Fruit fly (Drosophila melanogaster) whole organism, adult: ENCODE data around the gene CG7695.

ENCODE experiments used
- CG11617 ChIP-seq: fragments of 200-800 bp; sonication (Bioruptor generic); optimal IDR thresholded peaks from 2 replicates; lab custom pipeline; 2017; ENCODE audit warnings: mild to moderate bottlenecking, missing biosample characterization, missing genetic modification reagents, missing genetic modification characterization
- CG12768 ChIP-seq: fragments of 200-800 bp; sonication (Bioruptor generic); optimal IDR thresholded peaks from 2 replicates; lab custom pipeline; 2017; ENCODE audit warnings: missing biosample characterization, missing genetic modification characterization, mild to moderate bottlenecking, moderate library complexity, missing genetic modification reagents
- CG14711 ChIP-seq: fragments of 200-800 bp; sonication (Bioruptor generic); optimal IDR thresholded peaks from 2 replicates; lab custom pipeline; 2018; ENCODE audit warnings: missing biosample characterization, mild to moderate bottlenecking, missing genetic modification characterization, moderate library complexity
- CG1620 ChIP-seq: fragments of 200-800 bp; sonication (Bioruptor generic); optimal IDR thresholded peaks from 2 replicates; lab custom pipeline; 2016; ENCODE audit warnings: missing biosample characterization, missing genetic modification characterization
- CG33017 ChIP-seq: fragments of 200-800 bp; sonication (Bioruptor generic); optimal IDR thresholded peaks from 2 replicates; lab custom pipeline; 2018; ENCODE audit warnings: missing biosample characterization, mild to moderate bottlenecking, missing genetic modification characterization, moderate library complexity
- CG5204 ChIP-seq: fragments of 200-800 bp; sonication (Bioruptor generic); optimal IDR thresholded peaks from 2 replicates; lab custom pipeline; 2016; ENCODE audit warnings: missing biosample characterization, missing genetic modification characterization
- CG7045 ChIP-seq: fragments of 200-800 bp; sonication (Bioruptor generic); optimal IDR thresholded peaks from 2 replicates; lab custom pipeline; 2017; ENCODE audit warnings: missing biosample characterization, mild to moderate bottlenecking, missing genetic modification characterization
- CG7101 ChIP-seq: fragments of 200-800 bp; sonication (Bioruptor generic); optimal IDR thresholded peaks from 2 replicates; lab custom pipeline; 2018; ENCODE audit warnings: missing biosample characterization, mild to moderate bottlenecking, missing genetic modification characterization, moderate library complexity
- Clk ChIP-seq: fragments of 200-800 bp; sonication (Bioruptor generic); optimal IDR thresholded peaks from 2 replicates; lab custom pipeline; 2017; ENCODE audit warnings: missing biosample characterization, missing genetic modification characterization
- Crg-1 ChIP-seq: fragments of 200-800 bp; sonication (Bioruptor generic); optimal IDR thresholded peaks from 2 replicates; lab custom pipeline; 2016; ENCODE audit warnings: missing biosample characterization, missing genetic modification characterization
- Hr96 ChIP-seq: fragments of 200-800 bp; sonication (Bioruptor generic); optimal IDR thresholded peaks from 2 replicates; lab custom pipeline; 2016; ENCODE audit warnings: missing biosample characterization, missing genetic modification characterization
- Mnt ChIP-seq: fragments of 200-800 bp; sonication (Bioruptor generic); optimal IDR thresholded peaks from 2 replicates; lab custom pipeline; 2016; ENCODE audit warnings: missing biosample characterization, mild to moderate bottlenecking, missing genetic modification characterization
- bab1 ChIP-seq: fragments of 200-800 bp; sonication (Bioruptor generic); optimal IDR thresholded peaks from 3 replicates; lab custom pipeline; 2019; ENCODE audit warnings: missing biosample characterization, mild to moderate bottlenecking, missing genetic modification characterization, moderate library complexity
- cic ChIP-seq: fragments of 200-800 bp; sonication (Bioruptor generic); optimal IDR thresholded peaks from 2 replicates; lab custom pipeline; 2017; ENCODE audit warnings: missing biosample characterization, mild to moderate bottlenecking, missing genetic modification characterization, moderate library complexity
- cnc ChIP-seq, 2 experiments: fragments of >200 bp; optimal IDR thresholded peaks; 2 replicates each; lab custom pipeline; 2017
- kay ChIP-seq: fragments of 200-800 bp; sonication (Bioruptor generic); peaks from one replicate; lab custom pipeline; 2016; ENCODE audit warnings: missing biosample characterization, missing genetic modification characterization, borderline replicate concordance
- ovo ChIP-seq: fragments of 200-800 bp; sonication (Bioruptor generic); optimal IDR thresholded peaks from 2 replicates; lab custom pipeline; 2016; ENCODE audit warnings: missing biosample characterization, missing genetic modification characterization
- pad ChIP-seq: fragments of 200-800 bp; sonication (Bioruptor generic); optimal IDR thresholded peaks from 3 replicates; lab custom pipeline; 2017; ENCODE audit warnings: missing biosample characterization, missing genetic modification characterization, mild to moderate bottlenecking, moderate library complexity, missing genetic modification reagents
- tj ChIP-seq: fragments of 200-800 bp; sonication (Bioruptor generic); optimal IDR thresholded peaks from 3 replicates; lab custom pipeline; 2017; ENCODE audit warnings: missing biosample characterization, mild to moderate bottlenecking, missing genetic modification characterization, moderate library complexity
- toe ChIP-seq: fragments of 200-800 bp; sonication (Bioruptor generic); optimal IDR thresholded peaks from 2 replicates; lab custom pipeline; 2016; ENCODE audit warnings: missing biosample characterization, missing genetic modification characterization

CG7695 gene

dm6 chr3R:18617411-18617810, at the start of gene CG7695:
TSS of gene CG7695 (minus strand) at chr3R:18617511.
- TF ChIP-seq kay (GFP tag; lab: Kevin White, UChicago) (no peak), CG1620 (GFP tag; lab: Kevin White, UChicago) (no peak), cnc (optimal IDR thresholded peaks at IDR 0.05; lab: Kevin White, UChicago) (no peak), CG7045 (GFP tag; lab: Kevin White, UChicago) (no peak), Crg-1 (GFP tag; lab: Kevin White, UChicago) (no peak), cic (GFP tag; lab: Kevin White, UChicago) (no peak), Hr96 (GFP tag; lab: Kevin White, UChicago) (no peak), CG7101 (no peak), CG12768 (GFP tag; lab: Kevin White, UChicago) (no peak), Clk (GFP tag; lab: Kevin White, UChicago) (no peak), bab1 (no peak), toe (no peak), tj (GFP tag; lab: Kevin White, UChicago) (no peak)

DNA sequence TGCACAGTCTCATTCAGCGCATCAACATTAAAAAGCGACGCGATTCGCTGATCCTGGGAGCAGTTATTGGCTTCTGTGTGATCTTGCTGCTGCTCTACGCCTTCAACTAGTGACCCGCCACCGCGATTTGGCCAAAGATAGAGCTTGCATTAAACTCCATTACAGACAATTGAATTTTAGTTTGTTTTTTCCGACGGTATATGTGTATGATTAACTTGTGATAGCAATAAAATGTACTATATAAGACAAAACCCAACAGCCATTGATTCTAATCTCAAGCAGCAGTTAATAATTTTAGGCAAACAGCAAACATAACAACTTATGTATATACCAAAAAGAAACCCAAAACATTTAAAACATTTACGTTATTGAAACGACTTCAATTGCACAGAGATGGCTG, 47.8 kb upstream of the CG7695 start, which contains the start of gene CG31231:
Gene CG31231 (plus strand): TSS at position 301 of the 400 bp plus-strand sequence.
- TF ChIP-seq bab1 (no peak), tj (GFP tag; lab: Kevin White, UChicago) (no peak), CG12768 (GFP tag; lab: Kevin White, UChicago) (no peak), toe (no peak), CG14711 (tag; lab: Kevin White, UChicago) (no peak), CG5204 (GFP tag; lab: Kevin White, UChicago) (no peak), CG33017 (tag; lab: Kevin White, UChicago) (no peak), Mnt (GFP tag; lab: Kevin White, UChicago) (no peak)

DNA sequence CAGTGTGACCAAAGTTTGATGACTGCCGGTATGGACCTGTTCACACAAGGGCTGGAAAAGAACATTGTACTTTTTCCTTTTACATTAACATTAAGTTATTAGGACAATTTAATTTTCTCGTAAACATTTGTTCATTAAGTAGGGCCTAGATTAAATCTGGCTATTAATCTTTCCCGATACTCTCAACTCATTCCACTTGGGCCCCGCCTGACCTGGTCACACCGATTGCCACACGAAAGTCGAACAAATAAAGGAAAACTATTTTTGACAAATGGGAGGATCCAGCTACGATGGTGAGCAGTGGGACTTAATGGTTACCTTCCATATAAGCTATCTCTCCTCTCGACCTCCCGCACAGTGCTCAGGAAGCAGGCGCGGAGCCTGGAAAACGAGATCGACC, 46.2 kb upstream of the CG7695 start, which contains the start of the genes Cpsf73 and Gos28:
Gene Cpsf73 (minus strand): TSS at position 28 of the 400 bp plus-strand sequence.
Gene Gos28 (plus strand): TSS at position 214 of the 400 bp plus-strand sequence.
- TF ChIP-seq Mnt (GFP tag; lab: Kevin White, UChicago) (peak; percentile 5), CG11617 (GFP tag; lab: Kevin White, UChicago) (peak; percentile 24), tj (GFP tag; lab: Kevin White, UChicago) (no peak), CG33017 (tag; lab: Kevin White, UChicago) (no peak), cnc (optimal IDR thresholded peaks at IDR 0.05; lab: Kevin White, UChicago) (no peak), CG12768 (GFP tag; lab: Kevin White, UChicago) (no peak), ovo (GFP tag; lab: Kevin White, UChicago) (no peak), bab1 (peak; percentile 26), Hr96 (GFP tag; lab: Kevin White, UChicago) (no peak), CG5204 (GFP tag; lab: Kevin White, UChicago) (no peak), CG14711 (tag; lab: Kevin White, UChicago) (peak; percentile 37), CG7101 (peak; percentile 37), Clk (GFP tag; lab: Kevin White, UChicago) (no peak), Crg-1 (GFP tag; lab: Kevin White, UChicago) (peak; percentile 41), CG7045 (GFP tag; lab: Kevin White, UChicago) (no peak), toe (no peak), CG1620 (GFP tag; lab: Kevin White, UChicago) (no peak), pad (GFP tag; lab: Kevin White, UChicago) (no peak), kay (GFP tag; lab: Kevin White, UChicago) (no peak), cic (GFP tag; lab: Kevin White, UChicago) (no peak)

DNA sequence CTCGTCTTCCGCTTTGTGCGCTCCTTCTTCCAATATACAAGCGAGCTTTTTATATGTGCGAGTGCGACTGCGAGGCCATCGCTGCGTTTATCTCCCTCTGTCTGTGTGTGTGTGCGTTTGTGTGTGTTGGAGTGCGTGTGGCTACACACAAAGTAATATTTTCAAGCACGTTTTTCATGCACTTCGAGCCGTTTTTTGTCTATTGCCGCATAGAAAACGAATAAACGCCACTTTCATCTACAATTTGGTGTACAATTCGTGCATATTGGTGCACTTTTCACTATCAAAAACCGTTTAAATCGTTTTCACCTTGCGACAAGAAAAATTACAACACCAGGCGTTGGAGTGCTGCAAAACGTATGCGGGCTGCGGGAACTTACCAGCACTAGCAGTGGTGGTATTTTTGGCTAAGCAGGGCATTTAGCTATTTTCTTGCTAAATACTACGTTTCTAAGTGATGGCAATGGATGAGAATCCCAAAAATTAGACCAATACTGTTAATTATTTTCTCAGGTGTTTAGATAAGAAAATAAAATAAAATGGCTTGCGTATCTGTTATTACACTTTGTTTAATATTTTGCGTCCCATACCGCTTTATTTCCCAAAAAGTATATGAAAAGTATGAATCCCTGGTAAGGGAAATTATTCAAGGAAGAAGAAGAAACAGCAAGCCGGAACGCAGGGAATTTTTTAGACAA, 41.8 kb upstream of the CG7695 start, which contains the start of the genes CG31224 and CstF64:
Gene CG31224 (minus strand): TSS at position 365 of the 698 bp plus-strand sequence.
Gene CstF64 (plus strand): TSS at position 674 of the 698 bp plus-strand sequence.
- TF ChIP-seq kay (GFP tag; lab: Kevin White, UChicago) (no peak), tj (GFP tag; lab: Kevin White, UChicago) (peak; percentile 62), Crg-1 (GFP tag; lab: Kevin White, UChicago) (peak; percentile 93), cnc (optimal IDR thresholded peaks at IDR 0.05; lab: Kevin White, UChicago) (no peak), Mnt (GFP tag; lab: Kevin White, UChicago) (peak; percentile 86), CG12768 (GFP tag; lab: Kevin White, UChicago) (peak; percentile 89), CG7045 (GFP tag; lab: Kevin White, UChicago) (peak; percentile 79), ovo (GFP tag; lab: Kevin White, UChicago) (peak; percentile 83), CG11617 (GFP tag; lab: Kevin White, UChicago) (peak; percentile 82), Hr96 (GFP tag; lab: Kevin White, UChicago) (peak; percentile 91), bab1 (peak; percentile 82), pad (GFP tag; lab: Kevin White, UChicago) (peak; percentile 84), Clk (GFP tag; lab: Kevin White, UChicago) (peak; percentile 84), cic (GFP tag; lab: Kevin White, UChicago) (peak; percentile 58), CG1620 (GFP tag; lab: Kevin White, UChicago) (peak; percentile 94), CG5204 (GFP tag; lab: Kevin White, UChicago) (peak; percentile 93), toe (peak; percentile 94), CG14711 (tag; lab: Kevin White, UChicago) (peak; percentile 79), CG33017 (tag; lab: Kevin White, UChicago) (peak; percentile 67), CG7101 (peak; percentile 85)

- no peak for TF ChIP-seq Clk (GFP tag; lab: Kevin White, UChicago)
- no peak for TF ChIP-seq CG33017 (tag; lab: Kevin White, UChicago)
- no peak for TF ChIP-seq CG1620 (GFP tag; lab: Kevin White, UChicago)
- TF ChIP-seq Crg-1 (GFP tag; lab: Kevin White, UChicago): no peak
- no peak for TF ChIP-seq toe
- TF ChIP-seq CG7101: no peak
These were observed 41.2 kb upstream of the CG7695 start for dm6 chr3R:18658380-18658944.
